Worm (Caenorhabditis elegans): ENCODE measurements around the gene wrn-1.

The wrn-1 gene

DNA sequence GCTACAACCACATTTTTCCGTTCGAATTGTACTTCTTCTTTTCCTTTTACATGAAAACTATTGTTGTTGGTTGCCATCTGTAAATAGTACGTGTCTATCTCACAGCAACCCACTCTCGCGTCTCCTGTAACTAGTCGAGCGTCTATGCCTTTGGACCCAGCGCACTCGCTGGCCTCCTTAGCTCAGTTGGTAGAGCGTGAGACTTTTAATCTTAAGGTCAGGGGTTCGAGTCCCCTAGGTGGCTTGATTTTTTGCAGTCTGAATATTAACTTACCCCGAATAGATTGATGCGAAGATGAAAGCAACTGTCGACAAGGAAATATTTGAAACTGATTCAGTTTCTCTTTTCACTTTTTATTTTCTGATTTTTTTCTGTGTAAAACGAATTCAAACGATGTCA lies 10.3 kb downstream of the wrn-1 start, which contains the start of gene mpz-3 (continued):
- TF ChIP-seq snpc-4 (tag; optimal IDR thresholded peaks at IDR 0.05) (no peak), pha-4 (GFP tag; IDR thresholded peaks at IDR 0.05) (peak; percentile 68; the same call in 1 of the 2 replicates), pha-4 (tag; optimal IDR thresholded peaks at IDR 0.05) (no peak), zfp-3 (GFP tag; conservative IDR thresholded peaks at IDR 0.05) (no peak), rbr-2 (tag; optimal IDR thresholded peaks at IDR 0.05) (peak; percentile 62), nhr-42 (GFP tag; IDR thresholded peaks at IDR 0.05) (no peak; the same call in 1 of the 2 replicates), ztf-11 (tag; optimal IDR thresholded peaks at IDR 0.05) (no peak), unc-39 (tag; optimal IDR thresholded peaks at IDR 0.05) (no peak), snpc-1.2 (GFP tag; IDR thresholded peaks at IDR 0.05) (peak; percentile 49; the same call in 1 of the 2 replicates), tra-1 (GFP tag; IDR thresholded peaks at IDR 0.05) (0 out of 2 replicates have a peak, but pooled peaks have one; percentile 29), ZK337.2 (GFP tag; IDR thresholded peaks at IDR 0.05) (0 out of 2 replicates have a peak, but pooled peaks have one; percentile 69), nhr-237 (tag; optimal IDR thresholded peaks at IDR 0.05) (no peak), mdl-1 (tag; optimal IDR thresholded peaks at IDR 0.05) (peak in 1 of 2 experiments; percentile 32), Y105C5A.15 (GFP tag; IDR thresholded peaks at IDR 0.05) (0 out of 2 replicates have a peak, but pooled peaks have one; percentile 54)

- TF ChIP-seq ceh-20 (GFP tag; IDR thresholded peaks at IDR 0.05), result no peak
- no peak for TF ChIP-seq mdt-29 (GFP tag; IDR thresholded peaks at IDR 0.05)
- TF ChIP-seq daf-8 (GFP tag; IDR thresholded peaks at IDR 0.05), result no peak
- no peak for TF ChIP-seq zip-2 (tag; optimal IDR thresholded peaks at IDR 0.05)
- no peak for TF ChIP-seq ces-1 (GFP tag; optimal IDR thresholded peaks at IDR 0.05)
- TF ChIP-seq nhr-11 (tag; optimal IDR thresholded peaks at IDR 0.05), result no peak
- no peak for TF ChIP-seq mes-2 (tag; optimal IDR thresholded peaks at IDR 0.05; ENCODE audit: poor library complexity, severe bottlenecking)
- no peak for TF ChIP-seq dmd-9 (GFP tag; IDR thresholded peaks at IDR 0.05)
- no peak for TF ChIP-seq nhr-25 (tag; optimal IDR thresholded peaks at IDR 0.05; ENCODE audit: borderline replicate concordance, insufficient read depth)
- TF ChIP-seq lir-3 (tag; optimal IDR thresholded peaks at IDR 0.05), result no peak
- no peak for TF ChIP-seq nhr-42 (GFP tag; IDR thresholded peaks at IDR 0.05)
- no peak for TF ChIP-seq unc-130 (GFP tag; optimal IDR thresholded peaks at IDR 0.05)
- no peak for TF ChIP-seq saeg-2 (GFP tag; IDR thresholded peaks at IDR 0.05)
- no peak for TF ChIP-seq zfp-2 (tag; optimal IDR thresholded peaks at IDR 0.05)
- no peak for TF ChIP-seq ztf-11 (tag; optimal IDR thresholded peaks at IDR 0.05)
- TF ChIP-seq rbr-2 (tag; optimal IDR thresholded peaks at IDR 0.05), result no peak
- TF ChIP-seq dpl-1 (GFP tag; optimal IDR thresholded peaks at IDR 0.05), result no peak
- TF ChIP-seq duxl-1 (tag; optimal IDR thresholded peaks at IDR 0.05; ENCODE audit: poor library complexity), result no peak
These were observed 11.9 kb downstream of the wrn-1 start, which contains the start of the genes F18C5.5 and F18C5.9 for ce11 chrII:6566628-6567180. F18C5.5 (minus strand) TSS chrII:6566728. F18C5.9 (plus strand) TSS chrII:6567130.

DNA sequence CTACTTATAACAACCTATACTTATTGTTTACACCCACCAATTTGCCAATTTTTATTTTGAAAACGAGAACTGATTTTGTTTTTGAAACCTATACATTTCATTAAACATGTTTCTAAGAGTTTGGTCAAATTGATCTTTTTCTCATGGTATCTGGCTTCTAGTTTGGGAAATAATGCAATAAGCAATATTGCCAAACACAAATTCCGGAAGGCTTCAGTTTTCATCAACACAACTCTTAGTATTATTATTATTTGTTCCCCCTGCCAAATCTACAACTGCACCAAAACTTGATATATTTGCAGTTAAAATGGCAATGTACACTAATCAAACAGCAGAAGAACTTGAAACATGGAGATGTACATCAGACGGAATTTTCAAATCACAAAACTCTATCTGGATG lies 13.9 kb downstream of the wrn-1 start, which contains the start of gene sra-27:
TSS of gene sra-27 (plus strand) at position 301 of the 400 bp plus-strand sequence.
- TF ChIP-seq attf-4 (tag; optimal IDR thresholded peaks at IDR 0.05) (no peak), ZK546.5 (tag; optimal IDR thresholded peaks at IDR 0.05) (no peak), zfp-2 (tag; optimal IDR thresholded peaks at IDR 0.05) (no peak), php-3 (GFP tag; IDR thresholded peaks at IDR 0.05) (no peak), zip-2 (tag; optimal IDR thresholded peaks at IDR 0.05) (no peak), aly-2 (tag; optimal IDR thresholded peaks at IDR 0.05) (no peak), daf-19 (GFP tag; conservative IDR thresholded peaks at IDR 0.05) (no peak)

DNA sequence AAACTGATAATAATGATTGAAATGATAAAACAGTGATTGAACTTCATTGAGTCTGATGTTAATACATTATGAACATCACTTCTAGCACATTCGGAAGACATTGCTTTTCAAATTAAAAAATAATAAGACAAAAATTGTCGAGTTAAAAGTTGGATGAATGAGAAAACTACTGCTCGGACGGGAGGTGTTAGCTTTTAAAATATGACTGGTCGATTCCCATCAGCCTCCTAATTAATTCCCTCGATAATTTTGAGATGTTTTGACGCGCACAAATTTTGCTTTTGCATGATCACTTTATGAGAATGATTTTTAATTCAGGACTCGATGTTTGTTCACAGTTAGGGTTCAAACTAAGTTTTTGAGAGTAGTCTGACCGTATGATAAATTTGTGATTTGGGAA lies 18.9 kb downstream of the wrn-1 start, which contains the start of gene sra-28:
TSS of gene sra-28 (minus strand) at position 101 of the 400 bp plus-strand sequence.
- TF ChIP-seq F37D6.2 (tag; optimal IDR thresholded peaks at IDR 0.05), result no peak
- no peak for TF ChIP-seq F49E8.2 (tag; optimal IDR thresholded peaks at IDR 0.05; ENCODE audit: borderline replicate concordance)
- TF ChIP-seq cey-2 (tag; optimal IDR thresholded peaks at IDR 0.05; ENCODE audit: borderline replicate concordance, insufficient read depth), result no peak
- TF ChIP-seq Y105C5A.15 (GFP tag; IDR thresholded peaks at IDR 0.05), result no peak
- no peak for TF ChIP-seq spr-3 (GFP tag; optimal IDR thresholded peaks at IDR 0.05)
- no peak for TF ChIP-seq lir-3 (tag; optimal IDR thresholded peaks at IDR 0.05)
- TF ChIP-seq mdl-1 (tag; optimal IDR thresholded peaks at IDR 0.05), result no peak
- no peak for TF ChIP-seq ZK337.2 (GFP tag; IDR thresholded peaks at IDR 0.05)
- no peak for TF ChIP-seq saeg-2 (GFP tag; IDR thresholded peaks at IDR 0.05)
- no peak for TF ChIP-seq daf-12 (tag; optimal IDR thresholded peaks at IDR 0.05)

All from whole organism, L4 larva.